Fruit fly (Drosophila melanogaster) whole organism, wandering third instar larva: ENCODE measurements around the gene CG12056.

ENCODE experiments used
- Abd-B ChIP-seq: fragments of >200 bp; optimal IDR thresholded peaks from 2 replicates; lab custom pipeline; 2017; ENCODE audit warnings: missing biosample characterization, missing genetic modification characterization
- CG32264 ChIP-seq: fragments of 200-800 bp; sonication (Bioruptor generic); optimal IDR thresholded peaks from 2 replicates; lab custom pipeline; 2016; ENCODE audit warnings: missing biosample characterization, missing genetic modification characterization
- CG9705 ChIP-seq: fragments of 200-800 bp; sonication (Bioruptor generic); optimal IDR thresholded peaks from 2 replicates; lab custom pipeline; 2018; ENCODE audit warnings: missing biosample characterization, mild to moderate bottlenecking, missing genetic modification characterization
- CrebA ChIP-seq: fragments of 200-800 bp; sonication (Bioruptor generic); optimal IDR thresholded peaks from 2 replicates; lab custom pipeline; 2016; ENCODE audit warnings: missing biosample characterization, mild to moderate bottlenecking, missing genetic modification characterization, borderline replicate concordance
- Dfd ChIP-seq: fragments of >200 bp; optimal IDR thresholded peaks from 2 replicates; lab custom pipeline; 2017; ENCODE audit warnings: missing biosample characterization, missing genetic modification characterization
- Dif ChIP-seq: fragments of 200-275, 200-300 bp; sonication (Bioruptor generic); optimal IDR thresholded peaks from 2 replicates; lab custom pipeline; 2018; ENCODE audit warnings: missing biosample characterization, missing genetic modification characterization; ENCODE audit not compliant: partially characterized antibody
- GATAd ChIP-seq: sonication (Bioruptor generic); optimal IDR thresholded peaks from 2 replicates; lab custom pipeline; 2016; ENCODE audit warnings: missing biosample characterization, missing genetic modification characterization
- HLH106 ChIP-seq: fragments of 200-800 bp; optimal IDR thresholded peaks from 3 replicates; lab custom pipeline; 2019; ENCODE audit warnings: missing biosample characterization, mild to moderate bottlenecking, missing genetic modification characterization, moderate library complexity
- Hnf4 ChIP-seq: fragments of 200-800 bp; sonication (Bioruptor generic); optimal IDR thresholded peaks from 2 replicates; lab custom pipeline; 2016; ENCODE audit warnings: missing biosample characterization, mild to moderate bottlenecking, missing genetic modification characterization
- Hr78 ChIP-seq: fragments of >200 bp; optimal IDR thresholded peaks from 2 replicates; lab custom pipeline; 2017; ENCODE audit warnings: missing biosample characterization, missing genetic modification characterization
- Hr83 ChIP-seq: fragments of 200-300 bp; sonication (Bioruptor generic); optimal IDR thresholded peaks from 2 replicates; lab custom pipeline; 2016; ENCODE audit warnings: missing biosample characterization, mild to moderate bottlenecking, missing genetic modification characterization, moderate library complexity; ENCODE audit not compliant: poor library complexity, severe bottlenecking
- Jra ChIP-seq: sonication (Bioruptor generic); optimal IDR thresholded peaks from 2 replicates; lab custom pipeline; 2016; ENCODE audit warnings: missing biosample characterization, missing genetic modification characterization
- Mio ChIP-seq: sonication (Bioruptor generic); optimal IDR thresholded peaks from 2 replicates; lab custom pipeline; 2016; ENCODE audit warnings: missing biosample characterization, missing genetic modification characterization
- Myc ChIP-seq: fragments of >200 bp; optimal IDR thresholded peaks from 2 replicates; lab custom pipeline; 2017
- N ChIP-seq: fragments of >200 bp; optimal IDR thresholded peaks from 2 replicates; lab custom pipeline; 2018; ENCODE audit warnings: missing biosample characterization, missing external identifiers, missing genetic modification characterization
- OdsH ChIP-seq: fragments of 200-800 bp; sonication (Bioruptor generic); optimal IDR thresholded peaks from 2 replicates; lab custom pipeline; 2016; ENCODE audit warnings: missing biosample characterization, mild to moderate bottlenecking, missing genetic modification characterization
- Rel ChIP-seq, 2 experiments: fragments of 200-800 bp; sonication (Bioruptor generic) in 1 of 2; optimal IDR thresholded peaks; 2 replicates in 1 of 2; 3 replicates in 1 of 2; lab custom pipeline; 2016 to 2019; ENCODE audit warnings: mild to moderate bottlenecking in 2 of 2, missing biosample characterization in 2 of 2, missing genetic modification characterization in 2 of 2, moderate library complexity in 1 of 2
- Sp1 ChIP-seq: fragments of 200-800 bp; sonication (Bioruptor generic); optimal IDR thresholded peaks from 3 replicates; lab custom pipeline; 2019; ENCODE audit warnings: missing biosample characterization, mild to moderate bottlenecking, missing genetic modification characterization, moderate library complexity
- Vsx2 ChIP-seq: fragments of 200-300, 225-300 bp; sonication (Bioruptor generic); optimal IDR thresholded peaks from 2 replicates; lab custom pipeline; 2018; ENCODE audit warnings: missing biosample characterization, missing genetic modification characterization; ENCODE audit not compliant: partially characterized antibody
- br ChIP-seq: fragments of 200-800 bp; sonication (Bioruptor generic); optimal IDR thresholded peaks from 2 replicates; lab custom pipeline; 2016; ENCODE audit warnings: missing biosample characterization, missing genetic modification characterization
- brk ChIP-seq: fragments of 200-800 bp; sonication (Bioruptor generic); optimal IDR thresholded peaks from 2 replicates; lab custom pipeline; 2016; ENCODE audit warnings: missing biosample characterization, mild to moderate bottlenecking, missing genetic modification characterization
- dl ChIP-seq, 2 experiments: fragments of 175-275, 200-275 bp in 1 of 2; fragments of 200-275 bp in 1 of 2; sonication (Bioruptor generic); optimal IDR thresholded peaks; lab custom pipeline; 2018; ENCODE audit warnings: mild to moderate bottlenecking in 2 of 2, missing biosample characterization in 2 of 2, missing genetic modification characterization in 2 of 2, moderate library complexity in 2 of 2; ENCODE audit not compliant: partially characterized antibody in 2 of 2, insufficient read depth in 1 of 2
- dmrt93B ChIP-seq: fragments of 200-800 bp; sonication (Bioruptor generic); optimal IDR thresholded peaks from 2 replicates; lab custom pipeline; 2018; ENCODE audit warnings: missing biosample characterization, mild to moderate bottlenecking, missing genetic modification characterization
- dsf ChIP-seq: sonication (Bioruptor generic); optimal IDR thresholded peaks from 2 replicates; lab custom pipeline; 2016; ENCODE audit warnings: missing biosample characterization, missing genetic modification characterization, borderline replicate concordance
- ey ChIP-seq: fragments of 200-800 bp; sonication (Bioruptor generic); optimal IDR thresholded peaks from 2 replicates; lab custom pipeline; 2016; ENCODE audit warnings: missing biosample characterization, missing genetic modification characterization
- foxo ChIP-seq, 2 experiments: fragments of 200-800 bp; sonication (Bioruptor generic); optimal IDR thresholded peaks; 2 replicates in 1 of 2; 3 replicates in 1 of 2; lab custom pipeline; 2016 to 2017; ENCODE audit warnings: missing biosample characterization in 2 of 2, missing genetic modification characterization in 2 of 2
- fru ChIP-seq: fragments of 200-800 bp; sonication (Bioruptor generic); optimal IDR thresholded peaks from 3 replicates; lab custom pipeline; 2016; ENCODE audit warnings: missing biosample characterization, mild to moderate bottlenecking, missing genetic modification characterization
- h ChIP-seq: fragments of 200-800 bp; sonication (Bioruptor generic); optimal IDR thresholded peaks from 3 replicates; lab custom pipeline; 2016; ENCODE audit warnings: missing biosample characterization, mild to moderate bottlenecking, missing genetic modification characterization
- jim ChIP-seq: fragments of 175-275, 200-325 bp; sonication (Bioruptor generic); optimal IDR thresholded peaks from 2 replicates; lab custom pipeline; 2016; ENCODE audit warnings: missing biosample characterization, mild to moderate bottlenecking, missing genetic modification characterization
- lola ChIP-seq: fragments of >200 bp; optimal IDR thresholded peaks from 2 replicates; lab custom pipeline; 2017; ENCODE audit warnings: missing biosample characterization, missing genetic modification characterization
- pan ChIP-seq: fragments of >200 bp; optimal IDR thresholded peaks from 2 replicates; lab custom pipeline; 2017
- psq ChIP-seq: fragments of 200-800 bp; sonication (Bioruptor generic); optimal IDR thresholded peaks from 3 replicates; lab custom pipeline; 2017; ENCODE audit warnings: missing biosample characterization, mild to moderate bottlenecking, missing genetic modification characterization, moderate library complexity
- rgr ChIP-seq: fragments of 200-800 bp; sonication (Bioruptor generic); optimal IDR thresholded peaks from 3 replicates; lab custom pipeline; 2016; ENCODE audit warnings: missing biosample characterization, mild to moderate bottlenecking, missing genetic modification characterization
- sage ChIP-seq: fragments of 200-800 bp; sonication (Bioruptor generic); optimal IDR thresholded peaks from 2 replicates; lab custom pipeline; 2016; ENCODE audit warnings: missing biosample characterization, mild to moderate bottlenecking, missing genetic modification characterization
- sv ChIP-seq: fragments of 200-800 bp; sonication (Bioruptor generic); optimal IDR thresholded peaks from 3 replicates; lab custom pipeline; 2016; ENCODE audit warnings: missing biosample characterization, missing genetic modification characterization
- tai ChIP-seq: sonication (Bioruptor generic); optimal IDR thresholded peaks from 2 replicates; lab custom pipeline; 2016; ENCODE audit warnings: missing biosample characterization, missing genetic modification characterization
- usp ChIP-seq: fragments of >200 bp; optimal IDR thresholded peaks from 2 replicates; lab custom pipeline; 2017; ENCODE audit warnings: missing biosample characterization, missing genetic modification characterization
- woc ChIP-seq: sonication (Bioruptor generic); optimal IDR thresholded peaks from 2 replicates; lab custom pipeline; 2016; ENCODE audit warnings: missing biosample characterization, mild to moderate bottlenecking, missing genetic modification characterization

The CG12056 gene

dm6 chrX:9193604-9194003 is 1.1 kb downstream of the CG12056 start, which contains the start of gene CG12106:
CG12106 (plus strand) TSS chrX:9193898.
- no peak for TF ChIP-seq OdsH (GFP tag; lab: Kevin White, UChicago)
- TF ChIP-seq N = no peak
- no peak for TF ChIP-seq GATAd (GFP tag; lab: Kevin White, UChicago)
- TF ChIP-seq CG32264 = no peak
- TF ChIP-seq br (GFP tag; lab: Kevin White, UChicago) = peak; percentile 58
- no peak for TF ChIP-seq tai (GFP tag; lab: Kevin White, UChicago)
- peak; percentile 48 for TF ChIP-seq h
- no peak for TF ChIP-seq CrebA (GFP tag; lab: Kevin White, UChicago)
- no peak for TF ChIP-seq dl (GFP tag; optimal IDR thresholded peaks at IDR 0.05; lab: Kevin White, UChicago; ENCODE audit: insufficient read depth in 1 of 2, partially characterized antibody in 2 of 2)
- TF ChIP-seq brk (GFP tag; lab: Kevin White, UChicago) = no peak
- TF ChIP-seq Dfd = no peak
- TF ChIP-seq dsf (GFP tag; lab: Kevin White, UChicago) = no peak
- TF ChIP-seq jim = no peak
- no peak for TF ChIP-seq Hr78 (GFP tag; lab: Kevin White, UChicago)
- TF ChIP-seq Jra = no peak
- peak in 1 of 2 experiments; percentile 63 for TF ChIP-seq foxo (GFP tag; optimal IDR thresholded peaks at IDR 0.05; lab: Kevin White, UChicago)
- TF ChIP-seq fru (GFP tag; lab: Kevin White, UChicago) = peak; percentile 53
- no peak for TF ChIP-seq Vsx2 (GFP tag; lab: Kevin White, UChicago)
- peak; percentile 49 for TF ChIP-seq CG9705 (GFP tag; lab: Kevin White, UChicago)
- TF ChIP-seq Abd-B (GFP tag; lab: Kevin White, UChicago) = no peak
- no peak for TF ChIP-seq Myc (lab: Kevin White, UChicago)
- TF ChIP-seq usp (GFP tag; lab: Kevin White, UChicago) = no peak
- no peak for TF ChIP-seq sage (GFP tag; lab: Kevin White, UChicago)
- TF ChIP-seq Hnf4 = peak; percentile 54
- TF ChIP-seq Sp1 (GFP tag; lab: Kevin White, UChicago) = peak; percentile 54
- no peak for TF ChIP-seq Rel (GFP tag; optimal IDR thresholded peaks at IDR 0.05; lab: Kevin White, UChicago)
- TF ChIP-seq Rel (tag; optimal IDR thresholded peaks at IDR 0.05; lab: Kevin White, UChicago) = peak; percentile 7
- TF ChIP-seq psq (GFP tag; lab: Kevin White, UChicago) = peak; percentile 8
- no peak for TF ChIP-seq Mio (GFP tag; lab: Kevin White, UChicago)
- peak; percentile 61 for TF ChIP-seq woc (GFP tag; lab: Kevin White, UChicago)
- peak; percentile 75 for TF ChIP-seq HLH106 (tag; lab: Kevin White, UChicago)
- TF ChIP-seq Hr83 (GFP tag; lab: Kevin White, UChicago) = no peak
- TF ChIP-seq lola = no peak
- peak; percentile 58 for TF ChIP-seq rgr (GFP tag; lab: Kevin White, UChicago)
- no peak for TF ChIP-seq pan (lab: Kevin White, UChicago)
- TF ChIP-seq dmrt93B (GFP tag; lab: Kevin White, UChicago) = peak; percentile 34
- peak; percentile 52 for TF ChIP-seq ey (GFP tag; lab: Kevin White, UChicago)
- TF ChIP-seq Dif (GFP tag; lab: Kevin White, UChicago) = no peak
- no peak for TF ChIP-seq sv (GFP tag; lab: Kevin White, UChicago)

dm6 chrX:9195311-9195710 is 2.8 kb downstream of the CG12056 start:
- TF ChIP-seq Dif (GFP tag; lab: Kevin White, UChicago) (no peak), pan (lab: Kevin White, UChicago) (no peak), Rel (GFP tag; optimal IDR thresholded peaks at IDR 0.05; lab: Kevin White, UChicago) (no peak), Rel (tag; optimal IDR thresholded peaks at IDR 0.05; lab: Kevin White, UChicago) (peak; percentile 92), CG9705 (GFP tag; lab: Kevin White, UChicago) (no peak), OdsH (GFP tag; lab: Kevin White, UChicago) (no peak)
- TF ChIP-seq, all 38 proteins: peak for 1
